Fruit fly (Drosophila melanogaster) whole organism, wandering third instar larva: ENCODE measurements around the gene mtTFB2.

Experiments used
- Abd-B ChIP-seq: fragments of >200 bp; optimal IDR thresholded peaks from 2 replicates; lab custom pipeline; 2017; ENCODE audit warnings: missing biosample characterization, missing genetic modification characterization
- Dfd ChIP-seq: fragments of >200 bp; optimal IDR thresholded peaks from 2 replicates; lab custom pipeline; 2017; ENCODE audit warnings: missing biosample characterization, missing genetic modification characterization
- Dif ChIP-seq: fragments of 200-275, 200-300 bp; sonication (Bioruptor generic); optimal IDR thresholded peaks from 2 replicates; lab custom pipeline; 2018; ENCODE audit warnings: missing biosample characterization, missing genetic modification characterization; ENCODE audit not compliant: partially characterized antibody
- GATAd ChIP-seq: sonication (Bioruptor generic); optimal IDR thresholded peaks from 2 replicates; lab custom pipeline; 2016; ENCODE audit warnings: missing biosample characterization, missing genetic modification characterization
- Hnf4 ChIP-seq: fragments of 200-800 bp; sonication (Bioruptor generic); optimal IDR thresholded peaks from 2 replicates; lab custom pipeline; 2016; ENCODE audit warnings: missing biosample characterization, mild to moderate bottlenecking, missing genetic modification characterization
- Jra ChIP-seq: sonication (Bioruptor generic); optimal IDR thresholded peaks from 2 replicates; lab custom pipeline; 2016; ENCODE audit warnings: missing biosample characterization, missing genetic modification characterization
- Mio ChIP-seq: sonication (Bioruptor generic); optimal IDR thresholded peaks from 2 replicates; lab custom pipeline; 2016; ENCODE audit warnings: missing biosample characterization, missing genetic modification characterization
- Myc ChIP-seq: fragments of >200 bp; optimal IDR thresholded peaks from 2 replicates; lab custom pipeline; 2017
- N ChIP-seq: fragments of >200 bp; optimal IDR thresholded peaks from 2 replicates; lab custom pipeline; 2018; ENCODE audit warnings: missing biosample characterization, missing external identifiers, missing genetic modification characterization
- Rel ChIP-seq, 2 experiments: fragments of 200-800 bp; sonication (Bioruptor generic) in 1 of 2; optimal IDR thresholded peaks; 2 replicates in 1 of 2; 3 replicates in 1 of 2; lab custom pipeline; 2016 to 2019; ENCODE audit warnings: mild to moderate bottlenecking in 2 of 2, missing biosample characterization in 2 of 2, missing genetic modification characterization in 2 of 2, moderate library complexity in 1 of 2
- Sp1 ChIP-seq: fragments of 200-800 bp; sonication (Bioruptor generic); optimal IDR thresholded peaks from 3 replicates; lab custom pipeline; 2019; ENCODE audit warnings: missing biosample characterization, mild to moderate bottlenecking, missing genetic modification characterization, moderate library complexity
- Vsx2 ChIP-seq: fragments of 200-300, 225-300 bp; sonication (Bioruptor generic); optimal IDR thresholded peaks from 2 replicates; lab custom pipeline; 2018; ENCODE audit warnings: missing biosample characterization, missing genetic modification characterization; ENCODE audit not compliant: partially characterized antibody
- br ChIP-seq: fragments of 200-800 bp; sonication (Bioruptor generic); optimal IDR thresholded peaks from 2 replicates; lab custom pipeline; 2016; ENCODE audit warnings: missing biosample characterization, missing genetic modification characterization
- brk ChIP-seq: fragments of 200-800 bp; sonication (Bioruptor generic); optimal IDR thresholded peaks from 2 replicates; lab custom pipeline; 2016; ENCODE audit warnings: missing biosample characterization, mild to moderate bottlenecking, missing genetic modification characterization
- dmrt93B ChIP-seq: fragments of 200-800 bp; sonication (Bioruptor generic); optimal IDR thresholded peaks from 2 replicates; lab custom pipeline; 2018; ENCODE audit warnings: missing biosample characterization, mild to moderate bottlenecking, missing genetic modification characterization
- ey ChIP-seq: fragments of 200-800 bp; sonication (Bioruptor generic); optimal IDR thresholded peaks from 2 replicates; lab custom pipeline; 2016; ENCODE audit warnings: missing biosample characterization, missing genetic modification characterization
- foxo ChIP-seq, 2 experiments: fragments of 200-800 bp; sonication (Bioruptor generic); optimal IDR thresholded peaks; 2 replicates in 1 of 2; 3 replicates in 1 of 2; lab custom pipeline; 2016 to 2017; ENCODE audit warnings: missing biosample characterization in 2 of 2, missing genetic modification characterization in 2 of 2
- fru ChIP-seq: fragments of 200-800 bp; sonication (Bioruptor generic); optimal IDR thresholded peaks from 3 replicates; lab custom pipeline; 2016; ENCODE audit warnings: missing biosample characterization, mild to moderate bottlenecking, missing genetic modification characterization
- h ChIP-seq: fragments of 200-800 bp; sonication (Bioruptor generic); optimal IDR thresholded peaks from 3 replicates; lab custom pipeline; 2016; ENCODE audit warnings: missing biosample characterization, mild to moderate bottlenecking, missing genetic modification characterization
- lola ChIP-seq: fragments of >200 bp; optimal IDR thresholded peaks from 2 replicates; lab custom pipeline; 2017; ENCODE audit warnings: missing biosample characterization, missing genetic modification characterization
- pan ChIP-seq: fragments of >200 bp; optimal IDR thresholded peaks from 2 replicates; lab custom pipeline; 2017
- sage ChIP-seq: fragments of 200-800 bp; sonication (Bioruptor generic); optimal IDR thresholded peaks from 2 replicates; lab custom pipeline; 2016; ENCODE audit warnings: missing biosample characterization, mild to moderate bottlenecking, missing genetic modification characterization
- tai ChIP-seq: sonication (Bioruptor generic); optimal IDR thresholded peaks from 2 replicates; lab custom pipeline; 2016; ENCODE audit warnings: missing biosample characterization, missing genetic modification characterization
- usp ChIP-seq: fragments of >200 bp; optimal IDR thresholded peaks from 2 replicates; lab custom pipeline; 2017; ENCODE audit warnings: missing biosample characterization, missing genetic modification characterization

The mtTFB2 gene

DNA sequence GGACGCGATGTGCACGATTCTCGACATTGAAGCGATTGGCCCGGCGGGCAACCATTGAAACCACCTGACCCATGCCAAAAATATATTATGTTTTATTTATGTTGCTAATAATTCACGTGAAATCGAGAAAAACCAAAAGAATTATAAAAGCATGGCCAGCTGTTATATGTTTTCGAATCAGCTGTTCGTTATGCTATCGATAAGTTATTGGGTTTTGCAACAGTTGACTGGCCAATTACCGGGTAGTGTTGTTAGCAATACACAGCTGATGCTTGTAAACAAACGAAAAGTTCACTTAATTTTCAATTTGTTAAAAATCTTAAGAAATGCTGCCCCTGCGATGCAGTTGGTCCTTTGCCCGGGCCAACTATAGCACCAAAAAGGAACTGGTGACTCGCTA lies at the start of gene mtTFB2, which contains the start of gene CG11722:
Gene mtTFB2, plus strand, starts transcription at position 232 of the 400 bp plus-strand sequence.
Gene CG11722, minus strand, starts transcription at position 200 of the 400 bp plus-strand sequence.
- TF ChIP-seq Hnf4 (GFP tag; lab: Kevin White, UChicago): peak; percentile 50
- TF ChIP-seq Vsx2 (GFP tag; lab: Kevin White, UChicago): peak; percentile 91
- no peak for TF ChIP-seq br
- TF ChIP-seq Rel (GFP tag; optimal IDR thresholded peaks at IDR 0.05; lab: Kevin White, UChicago): no peak
- TF ChIP-seq Rel (tag; optimal IDR thresholded peaks at IDR 0.05; lab: Kevin White, UChicago): peak; percentile 5
- TF ChIP-seq foxo (GFP tag; optimal IDR thresholded peaks at IDR 0.05; lab: Kevin White, UChicago): no peak
- TF ChIP-seq, all 38 proteins: peak for 3

DNA sequence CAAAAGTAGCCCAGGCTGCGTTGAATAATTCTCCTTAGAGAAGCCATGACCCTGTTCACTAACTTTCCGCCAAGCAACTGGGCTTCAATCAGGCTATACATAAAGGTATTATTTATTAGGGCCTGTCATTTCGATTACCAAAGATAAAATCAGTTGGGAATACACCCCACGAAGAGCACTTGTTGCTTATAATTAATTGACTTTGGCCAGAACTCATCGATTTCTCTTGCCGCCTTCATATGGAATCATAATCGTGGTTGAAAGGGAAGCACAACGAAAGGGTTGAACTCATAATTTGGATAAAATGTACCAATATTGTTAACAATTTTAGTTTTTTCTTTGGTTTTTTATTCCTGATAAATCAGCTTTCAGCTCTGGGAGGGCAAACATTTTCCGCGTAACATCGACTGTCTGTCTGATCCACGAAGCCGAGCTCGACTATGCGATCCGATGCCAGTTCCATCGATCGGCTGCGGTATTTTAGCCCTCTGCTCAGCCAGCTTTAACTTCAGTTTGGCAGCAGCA lies 48.6 kb upstream of the mtTFB2 start, which contains the start of the genes Gr85a and Spn85F:
Gene Gr85a, minus strand, starts transcription at position 101 of the 525 bp plus-strand sequence.
Gene Spn85F, plus strand, starts transcription at position 475 of the 525 bp plus-strand sequence.
- no peak for TF ChIP-seq usp
- no peak for TF ChIP-seq Mio (GFP tag; lab: Kevin White, UChicago)
- no peak for TF ChIP-seq N (GFP tag; lab: Kevin White, UChicago)
- TF ChIP-seq Dfd (GFP tag; lab: Kevin White, UChicago): no peak
- TF ChIP-seq sage (GFP tag; lab: Kevin White, UChicago): no peak
- TF ChIP-seq Vsx2 (GFP tag; lab: Kevin White, UChicago): no peak
- TF ChIP-seq Abd-B (GFP tag; lab: Kevin White, UChicago): no peak
- no peak for TF ChIP-seq GATAd (GFP tag; lab: Kevin White, UChicago)
- no peak for TF ChIP-seq Dif (GFP tag; lab: Kevin White, UChicago)
- no peak for TF ChIP-seq ey (GFP tag; lab: Kevin White, UChicago)
- no peak for TF ChIP-seq br
- TF ChIP-seq h (GFP tag; lab: Kevin White, UChicago): no peak
- no peak for TF ChIP-seq pan
- TF ChIP-seq lola (GFP tag; lab: Kevin White, UChicago): no peak
- TF ChIP-seq tai (GFP tag; lab: Kevin White, UChicago): no peak
- TF ChIP-seq dmrt93B: no peak
- TF ChIP-seq Sp1: no peak

DNA sequence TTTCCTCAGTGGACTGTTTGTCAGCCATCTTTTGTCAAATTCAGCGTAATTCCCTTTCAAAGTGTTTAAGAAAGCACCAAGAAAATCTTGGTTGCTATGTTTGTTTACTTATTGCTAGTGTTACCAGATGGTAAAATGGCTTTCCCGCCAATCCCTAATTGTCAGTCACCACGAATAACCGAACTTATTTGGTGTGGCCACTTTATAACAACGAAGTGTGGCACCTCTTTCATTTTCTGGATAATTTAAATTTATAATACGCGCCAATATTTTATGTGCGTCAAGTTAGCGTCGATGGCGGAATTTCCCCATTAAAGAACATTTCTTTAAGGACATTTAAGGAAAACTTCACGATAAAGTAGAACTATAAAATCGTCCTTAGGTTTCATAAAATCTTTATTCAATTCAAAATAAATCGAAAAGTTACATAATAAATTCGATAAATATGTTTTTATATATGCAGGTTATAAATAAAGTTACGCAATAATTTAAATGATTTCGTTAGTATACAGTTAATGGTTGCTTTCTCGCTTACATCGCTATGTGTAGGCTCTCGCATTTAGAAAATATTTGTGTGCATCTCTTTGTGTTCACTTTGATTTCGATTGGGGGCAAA lies 44.1 kb upstream of the mtTFB2 start, which contains the start of gene CG5359:
Gene CG5359, minus strand, starts transcription at position 103 of the 616 bp plus-strand sequence.
- TF ChIP-seq ey (GFP tag; lab: Kevin White, UChicago) (no peak), Rel (GFP tag; optimal IDR thresholded peaks at IDR 0.05; lab: Kevin White, UChicago) (no peak), Rel (tag; optimal IDR thresholded peaks at IDR 0.05; lab: Kevin White, UChicago) (peak; percentile 32), foxo (GFP tag; optimal IDR thresholded peaks at IDR 0.05; lab: Kevin White, UChicago) (peak in 1 of 2 experiments; percentile 3)

DNA sequence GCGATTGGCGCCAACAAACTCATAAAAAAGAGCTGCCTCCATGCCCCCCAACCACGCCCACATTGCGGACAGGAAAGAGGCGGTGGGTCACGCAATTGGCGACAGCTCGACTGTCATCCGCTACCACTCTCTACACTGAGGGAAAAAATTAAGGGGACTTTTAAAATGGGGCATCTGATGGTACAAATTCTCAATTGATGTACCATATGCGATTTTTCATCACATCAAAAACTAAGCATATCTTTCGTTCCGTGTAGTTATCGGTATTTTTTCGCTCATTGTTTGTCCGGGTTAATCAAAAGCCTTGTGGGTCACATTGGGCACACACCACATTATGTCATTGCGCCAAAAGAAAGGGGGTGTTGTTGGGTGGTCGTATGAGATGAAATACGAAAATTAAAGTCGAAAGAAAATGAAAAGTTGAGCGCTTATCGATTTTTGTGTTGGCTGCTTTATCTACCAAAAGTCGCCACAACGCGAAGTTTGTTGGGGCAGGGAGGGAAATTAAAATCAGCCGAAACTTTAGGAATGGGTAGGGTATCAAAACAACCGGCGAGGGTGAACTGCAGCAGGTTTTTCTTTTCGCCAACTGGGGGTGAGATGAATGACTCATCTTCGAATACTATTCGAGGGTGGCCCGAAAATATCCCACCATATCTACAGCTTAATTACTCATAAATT lies 21.2 kb upstream of the mtTFB2 start:
- no peak for TF ChIP-seq brk (GFP tag; lab: Kevin White, UChicago)
- peak; percentile 13 for TF ChIP-seq fru (GFP tag; lab: Kevin White, UChicago)
- peak; percentile 28 for TF ChIP-seq h (GFP tag; lab: Kevin White, UChicago)
- peak; percentile 9 for TF ChIP-seq br

DNA sequence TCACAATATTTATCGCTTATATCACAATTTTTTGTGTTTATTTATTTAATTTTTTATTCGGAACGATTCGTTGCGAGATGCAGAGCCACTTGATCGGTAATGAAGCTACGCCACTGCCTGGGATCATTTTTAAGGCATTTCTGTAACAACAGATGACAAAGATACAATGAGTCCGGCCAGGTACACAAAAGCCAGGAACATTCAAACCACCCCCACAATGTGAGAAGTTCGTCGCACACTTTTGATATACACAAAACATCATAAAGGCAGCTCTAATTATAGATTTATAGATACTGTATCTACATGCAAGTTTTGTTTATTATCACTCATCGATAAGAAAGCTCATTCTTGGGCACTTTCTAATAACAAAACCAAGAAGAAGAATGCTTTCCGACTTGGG lies 20.3 kb upstream of the mtTFB2 start, which contains the start of gene CG31407:
Gene CG31407, minus strand, starts transcription at position 101 of the 400 bp plus-strand sequence.
- TF ChIP-seq N (GFP tag; lab: Kevin White, UChicago) (no peak), Dfd (GFP tag; lab: Kevin White, UChicago) (no peak), Abd-B (GFP tag; lab: Kevin White, UChicago) (no peak), fru (GFP tag; lab: Kevin White, UChicago) (no peak), GATAd (GFP tag; lab: Kevin White, UChicago) (no peak), Jra (GFP tag; lab: Kevin White, UChicago) (no peak), brk (GFP tag; lab: Kevin White, UChicago) (no peak), Myc (lab: Kevin White, UChicago) (no peak)

DNA sequence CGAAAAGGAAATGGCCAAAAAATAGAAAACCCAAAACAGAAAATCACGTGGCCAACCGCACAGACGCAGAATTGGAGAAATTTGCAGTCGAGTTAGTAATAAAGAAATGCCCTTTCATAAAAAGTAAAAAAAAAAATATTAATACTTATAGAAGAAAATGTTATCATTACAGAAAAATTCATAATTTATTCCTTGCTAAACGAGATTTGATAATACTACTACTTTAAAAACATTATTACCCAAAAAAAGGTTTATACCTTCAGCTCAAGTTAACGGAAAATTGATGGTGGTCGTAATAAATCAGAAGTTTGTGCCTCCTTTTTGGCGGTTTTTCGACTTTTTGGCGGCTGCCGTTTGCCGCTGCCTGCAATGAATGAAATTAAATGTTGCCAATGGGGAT lies 17.0 kb upstream of the mtTFB2 start:
- no peak for TF ChIP-seq dmrt93B
- no peak for TF ChIP-seq Vsx2 (GFP tag; lab: Kevin White, UChicago)
